Worm (Caenorhabditis elegans): ENCODE data around the gene C01G6.4.

- TF ChIP-seq unc-42 (tag; optimal IDR thresholded peaks at IDR 0.05) (no peak), dmd-4 (tag; optimal IDR thresholded peaks at IDR 0.05; ENCODE audit: borderline replicate concordance) (no peak), ama-1 (optimal IDR thresholded peaks at IDR 0.05) (no peak), ceh-45 (GFP tag; IDR thresholded peaks at IDR 0.05) (no peak), F13H6.1 (tag; optimal IDR thresholded peaks at IDR 0.05) (no peak)
These were observed 44.0 kb upstream of the C01G6.4 start for ce11 chrII:9316801-9317200.

All from whole organism, late embryonic.